Worm (Caenorhabditis elegans) whole organism, L2 larva: Measurements from ENCODE around the gene sipa-1.

Experiments used
- C34F6.9 ChIP-seq: fragments of 150-350 bp; optimal IDR thresholded peaks from 2 replicates; lab custom pipeline; 2014; ENCODE audit warnings: missing biosample characterization, missing genetic modification characterization
- F13H6.1 ChIP-seq: sonication (generic microtip); optimal IDR thresholded peaks from 2 replicates; lab custom pipeline; 2016; ENCODE audit warnings: missing genetic modification characterization, missing compliant biosample characterization
- R02D3.7 ChIP-seq: fragments of 150-350 bp; optimal IDR thresholded peaks from 2 replicates; lab custom pipeline; 2014; ENCODE audit warnings: missing biosample characterization, missing genetic modification characterization
- Y55F3AM.14 ChIP-seq: fragments of 200-800 bp; sonication (Bioruptor generic); optimal IDR thresholded peaks from 2 replicates; lab custom pipeline; 2018; ENCODE audit warnings: mild to moderate bottlenecking, missing genetic modification characterization, missing compliant biosample characterization
- ZK546.5 ChIP-seq: sonication (generic microtip); optimal IDR thresholded peaks from 2 replicates; lab custom pipeline; 2017; ENCODE audit warnings: missing biosample characterization, missing genetic modification characterization
- alr-1 ChIP-seq: fragments of 150-350 bp; optimal IDR thresholded peaks from 2 replicates; lab custom pipeline; 2014; ENCODE audit warnings: missing biosample characterization, missing genetic modification characterization
- aly-2 ChIP-seq: fragments of 150-350 bp; optimal IDR thresholded peaks from 2 replicates; lab custom pipeline; 2014; ENCODE audit warnings: missing biosample characterization, missing genetic modification characterization
- ama-1 ChIP-seq: fragments of 150-350 bp; optimal IDR thresholded peaks from 2 replicates; lab custom pipeline; 2018; ENCODE audit warnings: inconsistent platforms
- blmp-1 ChIP-seq: sonication (generic microtip); optimal IDR thresholded peaks from 2 replicates; lab custom pipeline; 2017; ENCODE audit warnings: missing genetic modification characterization, mild to moderate bottlenecking, missing compliant biosample characterization, antibody characterized with exemption, moderate library complexity; ENCODE audit not compliant: insufficient read depth
- ceh-16 ChIP-seq: fragments of 150-350 bp; optimal IDR thresholded peaks from 2 replicates; lab custom pipeline; 2014; ENCODE audit warnings: missing biosample characterization, missing genetic modification characterization
- ceh-82 ChIP-seq: fragments of 150-350 bp; optimal IDR thresholded peaks from 2 replicates; lab custom pipeline; 2014; ENCODE audit warnings: missing biosample characterization, missing genetic modification characterization
- crh-2 ChIP-seq: sonication (generic microtip); optimal IDR thresholded peaks from 2 replicates; lab custom pipeline; 2017; ENCODE audit warnings: missing biosample characterization, missing genetic modification characterization
- dmd-4 ChIP-seq: sonication (generic microtip); optimal IDR thresholded peaks from 2 replicates; lab custom pipeline; 2017; ENCODE audit warnings: missing biosample characterization, missing genetic modification characterization
- egl-27 ChIP-seq: sonication (generic microtip); optimal IDR thresholded peaks from 3 replicates; lab custom pipeline; 2017; ENCODE audit warnings: missing biosample characterization, missing genetic modification reagents, missing genetic modification characterization
- elt-1 ChIP-seq: fragments of 150-350 bp; optimal IDR thresholded peaks from 2 replicates; lab custom pipeline; 2014; ENCODE audit warnings: missing biosample characterization, missing genetic modification characterization
- elt-3 ChIP-seq: sonication (generic microtip); optimal IDR thresholded peaks from 2 replicates; lab custom pipeline; 2017; ENCODE audit warnings: missing biosample characterization, missing genetic modification characterization
- fos-1 ChIP-seq: fragments of 150-350 bp; optimal IDR thresholded peaks from 2 replicates; lab custom pipeline; 2014; ENCODE audit warnings: missing biosample characterization, missing genetic modification characterization
- lin-11 ChIP-seq: fragments of 150-350 bp; sonication (generic microtip); optimal IDR thresholded peaks from 2 replicates; lab custom pipeline; 2014; ENCODE audit warnings: missing biosample characterization, missing genetic modification characterization, inconsistent platforms, mixed read lengths
- lin-39 ChIP-seq: fragments of 150-350 bp; optimal IDR thresholded peaks from 2 replicates; lab custom pipeline; 2014; ENCODE audit warnings: missing biosample characterization, missing genetic modification reagents, missing genetic modification characterization
- lsy-2 ChIP-seq, 2 experiments: fragments of 150-350 bp in 1 of 2; sonication (generic microtip) in 1 of 2; optimal IDR thresholded peaks; 2 replicates each; lab custom pipeline; 2014 to 2017; ENCODE audit warnings: missing biosample characterization in 2 of 2, missing genetic modification characterization in 2 of 2
- mab-5 ChIP-seq: fragments of 150-350 bp; optimal IDR thresholded peaks from 2 replicates; lab custom pipeline; 2014; ENCODE audit warnings: missing biosample characterization, missing genetic modification characterization
- mbf-1 ChIP-seq: sonication (generic microtip); optimal IDR thresholded peaks from 2 replicates; lab custom pipeline; 2017; ENCODE audit warnings: missing biosample characterization, missing genetic modification characterization
- mdl-1 ChIP-seq, 2 experiments: fragments of 150-350 bp in 1 of 2; sonication (generic microtip) in 1 of 2; optimal IDR thresholded peaks; 2 replicates each; lab custom pipeline; 2017; ENCODE audit warnings: missing biosample characterization in 2 of 2, missing genetic modification characterization in 2 of 2
- nhr-11 ChIP-seq: fragments of 150-350 bp; optimal IDR thresholded peaks from 2 replicates; lab custom pipeline; 2014; ENCODE audit warnings: missing biosample characterization, missing genetic modification characterization
- nhr-12 ChIP-seq: fragments of 150-350 bp; optimal IDR thresholded peaks from 2 replicates; lab custom pipeline; 2014; ENCODE audit warnings: missing biosample characterization, missing genetic modification characterization
- nhr-129 ChIP-seq: fragments of 150-350 bp; optimal IDR thresholded peaks from 2 replicates; lab custom pipeline; 2014; ENCODE audit warnings: missing biosample characterization, missing genetic modification characterization
- nhr-21 ChIP-seq: fragments of 150-350 bp; optimal IDR thresholded peaks from 2 replicates; lab custom pipeline; 2014; ENCODE audit warnings: missing biosample characterization, missing genetic modification characterization
- nhr-23 ChIP-seq: fragments of 150-350 bp; optimal IDR thresholded peaks from 2 replicates; lab custom pipeline; 2014; ENCODE audit warnings: missing biosample characterization, missing genetic modification reagents, missing genetic modification characterization
- nhr-237 ChIP-seq: fragments of 150-350 bp; optimal IDR thresholded peaks from 2 replicates; lab custom pipeline; 2014; ENCODE audit warnings: missing biosample characterization, missing genetic modification characterization
- nhr-25 ChIP-seq: fragments of 150-350 bp; sonication (generic microtip); optimal IDR thresholded peaks from 3 replicates; lab custom pipeline; 2014; ENCODE audit warnings: missing biosample characterization, missing genetic modification characterization
- nhr-6 ChIP-seq: fragments of 150-350 bp; optimal IDR thresholded peaks from 2 replicates; lab custom pipeline; 2014; ENCODE audit warnings: missing biosample characterization, missing genetic modification characterization
- peb-1 ChIP-seq: fragments of 150-350 bp; optimal IDR thresholded peaks from 2 replicates; lab custom pipeline; 2014; ENCODE audit warnings: missing biosample characterization, missing genetic modification characterization
- sem-4 ChIP-seq: fragments of 150-350 bp; optimal IDR thresholded peaks from 2 replicates; lab custom pipeline; 2014; ENCODE audit warnings: missing biosample characterization, missing genetic modification reagents, missing genetic modification characterization
- skn-1 ChIP-seq: sonication (generic microtip); optimal IDR thresholded peaks from 2 replicates; lab custom pipeline; 2017; ENCODE audit warnings: missing biosample characterization, missing genetic modification characterization
- sma-3 ChIP-seq: sonication (generic microtip); optimal IDR thresholded peaks from 2 replicates; lab custom pipeline; 2016; ENCODE audit warnings: missing genetic modification reagents, missing genetic modification characterization, missing compliant biosample characterization
- sma-9 ChIP-seq, 2 experiments: fragments of 150-350 bp in 1 of 2; sonication (generic microtip) in 1 of 2; optimal IDR thresholded peaks; 2 replicates each; lab custom pipeline; 2014 to 2016; ENCODE audit warnings: missing genetic modification characterization in 2 of 2, mild to moderate bottlenecking in 1 of 2, missing biosample characterization in 1 of 2, missing compliant biosample characterization in 1 of 2, missing genetic modification reagents in 1 of 2, moderate library complexity in 1 of 2
- snpc-4 ChIP-seq: fragments of 150-350 bp; optimal IDR thresholded peaks from 2 replicates; lab custom pipeline; 2014; ENCODE audit warnings: missing biosample characterization, missing genetic modification characterization
- unc-39 ChIP-seq: fragments of 150-350 bp; optimal IDR thresholded peaks from 2 replicates; lab custom pipeline; 2014; ENCODE audit warnings: missing biosample characterization, missing genetic modification characterization
- unc-55 ChIP-seq: fragments of 150-350 bp; sonication (generic microtip); optimal IDR thresholded peaks from 3 replicates; lab custom pipeline; 2014; ENCODE audit warnings: missing biosample characterization, missing genetic modification reagents, missing genetic modification characterization
- unc-62 ChIP-seq: fragments of 150-350 bp; optimal IDR thresholded peaks from 2 replicates; lab custom pipeline; 2014; ENCODE audit warnings: missing biosample characterization, missing genetic modification reagents, missing genetic modification characterization
- ztf-1 ChIP-seq: fragments of 200-800 bp; sonication (Bioruptor generic); conservative IDR thresholded peaks from 2 replicates; pipeline ENCODE4 v1.3.6; 2022; ENCODE audit warnings: missing genetic modification characterization, missing compliant biosample characterization

The sipa-1 gene

ce11 chrV:11618173-11618572 is 18.9 kb downstream of the sipa-1 start, which contains the start of gene glb-15:
TSS of gene glb-15 (minus strand) at chrV:11618273.
- TF ChIP-seq ceh-16 (tag; lab: Kevin White, UChicago) = no peak
- TF ChIP-seq nhr-25 (tag; lab: Kevin White, UChicago) = no peak
- no peak for TF ChIP-seq ceh-82 (tag; lab: Kevin White, UChicago)
- TF ChIP-seq sma-3 (GFP tag; lab: Kevin White, UChicago) = no peak
- TF ChIP-seq dmd-4 (tag; lab: Kevin White, UChicago) = no peak
- TF ChIP-seq nhr-11 = no peak
- no peak for TF ChIP-seq nhr-237 (tag; lab: Kevin White, UChicago)
- no peak for TF ChIP-seq unc-62
- no peak for TF ChIP-seq lsy-2 (tag; optimal IDR thresholded peaks at IDR 0.05; lab: Kevin White, UChicago)
- no peak for TF ChIP-seq aly-2 (tag; lab: Kevin White, UChicago)
- TF ChIP-seq elt-3 (tag; lab: Kevin White, UChicago) = no peak
- TF ChIP-seq mbf-1 (tag; lab: Kevin White, UChicago) = no peak
- TF ChIP-seq nhr-23 = no peak
- TF ChIP-seq peb-1 = no peak
- TF ChIP-seq ztf-1 = no peak

ce11 chrV:11616813-11617212 is 20.3 kb downstream of the sipa-1 start:
- no peak for TF ChIP-seq fos-1
- peak; percentile 5 for TF ChIP-seq nhr-237 (tag; lab: Kevin White, UChicago)
- peak; percentile 4 for TF ChIP-seq nhr-21 (tag; lab: Kevin White, UChicago)
- peak; percentile 53 for TF ChIP-seq ama-1 (lab: Kevin White, UChicago)
- peak; percentile 4 for TF ChIP-seq blmp-1

- TF ChIP-seq crh-2 (tag; lab: Kevin White, UChicago) = peak; percentile 19
- peak; percentile 72 for TF ChIP-seq sma-9 (GFP tag; optimal IDR thresholded peaks at IDR 0.05; lab: Kevin White, UChicago)
- TF ChIP-seq sma-9 (tag; optimal IDR thresholded peaks at IDR 0.05; lab: Kevin White, UChicago) = no peak
- TF ChIP-seq lin-11 (tag; lab: Kevin White, UChicago) = no peak
- TF ChIP-seq sem-4 = no peak
- TF ChIP-seq ceh-16 (tag; lab: Kevin White, UChicago) = peak; percentile 61
- no peak for TF ChIP-seq skn-1 (tag; lab: Kevin White, UChicago)
- TF ChIP-seq fos-1 = peak; percentile 20
- TF ChIP-seq nhr-129 (tag; lab: Kevin White, UChicago) = peak; percentile 24
- no peak for TF ChIP-seq mdl-1 (tag; optimal IDR thresholded peaks at IDR 0.05; lab: Kevin White, UChicago)
- TF ChIP-seq nhr-12 (tag; lab: Kevin White, UChicago) = no peak
- TF ChIP-seq Y55F3AM.14 = no peak
- peak; percentile 39 for TF ChIP-seq sma-3 (GFP tag; lab: Kevin White, UChicago)
- peak; percentile 2 for TF ChIP-seq elt-1 (tag; lab: Kevin White, UChicago)
- peak; percentile 70 for TF ChIP-seq nhr-21 (tag; lab: Kevin White, UChicago)
- peak; percentile 76 for TF ChIP-seq ama-1 (lab: Kevin White, UChicago)
- peak; percentile 49 for TF ChIP-seq nhr-6 (tag; lab: Kevin White, UChicago)
- TF ChIP-seq ceh-82 (tag; lab: Kevin White, UChicago) = no peak
- no peak for TF ChIP-seq unc-39
- TF ChIP-seq blmp-1 = peak; percentile 79
- peak in 1 of 2 experiments; percentile 46 for TF ChIP-seq lsy-2 (tag; optimal IDR thresholded peaks at IDR 0.05; lab: Kevin White, UChicago)
- TF ChIP-seq nhr-25 (tag; lab: Kevin White, UChicago) = peak; percentile 90
Observed at ce11 chrV:11615948-11616681, 21.0 kb downstream of the sipa-1 start, which contains the start of gene nlp-24. TSS of gene nlp-24 (plus strand) at chrV:11616376.

- TF ChIP-seq unc-62 = no peak
- no peak for TF ChIP-seq F13H6.1 (tag; lab: Kevin White, UChicago)
- TF ChIP-seq nhr-6 (tag; lab: Kevin White, UChicago) = no peak
- TF ChIP-seq lsy-2 (tag; optimal IDR thresholded peaks at IDR 0.05; lab: Kevin White, UChicago) = peak in 1 of 2 experiments; percentile 28
- peak; percentile 59 for TF ChIP-seq blmp-1
- TF ChIP-seq sma-9 (GFP tag; optimal IDR thresholded peaks at IDR 0.05; lab: Kevin White, UChicago) = peak; percentile 88
- TF ChIP-seq sma-9 (tag; optimal IDR thresholded peaks at IDR 0.05; lab: Kevin White, UChicago) = no peak
- TF ChIP-seq mdl-1 (tag; optimal IDR thresholded peaks at IDR 0.05; lab: Kevin White, UChicago) = no peak
- no peak for TF ChIP-seq ama-1 (lab: Kevin White, UChicago)
- no peak for TF ChIP-seq ceh-82 (tag; lab: Kevin White, UChicago)
- no peak for TF ChIP-seq ZK546.5 (tag; lab: Kevin White, UChicago)
- TF ChIP-seq nhr-237 (tag; lab: Kevin White, UChicago) = no peak
- TF ChIP-seq nhr-12 (tag; lab: Kevin White, UChicago) = no peak
- no peak for TF ChIP-seq unc-55 (GFP tag; lab: Kevin White, UChicago)
- TF ChIP-seq alr-1 (tag; lab: Kevin White, UChicago) = no peak
- TF ChIP-seq snpc-4 (tag; lab: Kevin White, UChicago) = no peak
- no peak for TF ChIP-seq C34F6.9 (tag; lab: Kevin White, UChicago)
- TF ChIP-seq nhr-23 = peak; percentile 14
- no peak for TF ChIP-seq lin-39
- TF ChIP-seq ztf-1 = no peak
- no peak for TF ChIP-seq Y55F3AM.14
- TF ChIP-seq crh-2 (tag; lab: Kevin White, UChicago) = peak; percentile 51
- TF ChIP-seq nhr-129 (tag; lab: Kevin White, UChicago) = peak; percentile 60
- peak; percentile 2 for TF ChIP-seq skn-1 (tag; lab: Kevin White, UChicago)
- TF ChIP-seq egl-27 (tag; lab: Kevin White, UChicago) = no peak
- TF ChIP-seq R02D3.7 = no peak
- no peak for TF ChIP-seq dmd-4 (tag; lab: Kevin White, UChicago)
- no peak for TF ChIP-seq lin-11 (tag; lab: Kevin White, UChicago)
- no peak for TF ChIP-seq mab-5
Observed at ce11 chrV:11614805-11615497, 22.1 kb downstream of the sipa-1 start.
